Worm (Caenorhabditis elegans): ENCODE results near the gene asp-9.

The asp-9 gene

DNA sequence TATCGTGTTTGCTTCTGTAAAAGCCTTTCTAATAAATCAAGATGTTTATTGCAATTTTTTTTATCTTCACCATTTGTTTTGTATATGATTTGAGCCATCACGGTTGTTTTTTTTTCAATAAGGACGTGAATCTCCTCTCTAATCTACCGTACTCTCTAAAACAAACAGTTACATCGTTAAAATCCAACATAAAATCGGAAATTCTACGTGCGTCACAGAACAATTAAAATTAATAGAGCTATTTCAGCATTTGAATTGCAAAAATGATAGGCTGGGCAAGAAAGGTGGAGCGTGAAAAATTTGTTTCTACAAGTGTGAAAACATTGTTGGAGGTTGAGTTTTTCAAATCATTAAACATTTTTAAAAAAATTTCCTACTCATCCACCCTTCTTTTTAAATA is 27.7 kb downstream of the asp-9 start, which contains the start of gene C49A9.5:
Gene C49A9.5 (plus strand): TSS at position 271 of the 400 bp plus-strand sequence.
- TF ChIP-seq pha-4 (GFP tag; IDR thresholded peaks at IDR 0.05): no peak
- TF ChIP-seq pha-4 (tag; optimal IDR thresholded peaks at IDR 0.05): no peak
- no peak for TF ChIP-seq mxl-2 (GFP tag; conservative IDR thresholded peaks at IDR 0.05)
- no peak for TF ChIP-seq lim-7 (GFP tag; IDR thresholded peaks at IDR 0.05)
- TF ChIP-seq dve-1 (tag; optimal IDR thresholded peaks at IDR 0.05; ENCODE audit: insufficient read depth): peak; percentile 5
- no peak for TF ChIP-seq F26F4.8 (GFP tag; conservative IDR thresholded peaks at IDR 0.05)
- TF ChIP-seq ceh-20 (GFP tag; IDR thresholded peaks at IDR 0.05): no peak
- peak; percentile 93 for TF ChIP-seq php-3 (GFP tag; IDR thresholded peaks at IDR 0.05)
- TF ChIP-seq daf-16 (GFP tag; optimal IDR thresholded peaks at IDR 0.05): no peak
- peak; percentile 65 for TF ChIP-seq daf-16 (tag; optimal IDR thresholded peaks at IDR 0.05)
- TF ChIP-seq pqm-1 (tag; optimal IDR thresholded peaks at IDR 0.05): peak; percentile 1
- TF ChIP-seq hif-1 (tag; optimal IDR thresholded peaks at IDR 0.05): no peak

DNA sequence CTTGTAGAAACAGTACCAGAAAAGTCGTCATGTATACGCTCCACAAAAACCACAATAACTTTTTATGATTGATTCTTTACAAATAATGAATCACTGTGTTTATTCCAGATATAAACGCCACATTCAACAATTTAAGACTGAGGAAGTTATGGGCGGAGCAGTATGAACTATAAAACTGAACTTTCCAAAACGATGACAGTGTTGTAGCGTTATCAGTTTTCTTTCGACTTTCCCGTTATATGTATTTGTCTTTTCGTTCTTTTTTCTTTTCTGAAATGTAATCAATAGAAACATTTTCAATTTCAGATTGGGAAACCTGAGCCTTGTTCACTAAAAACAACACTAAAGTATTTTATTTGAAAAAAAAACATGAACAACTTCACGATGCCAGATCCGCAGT is 31.4 kb downstream of the asp-9 start, which contains the start of gene C49A9.9:
Gene C49A9.9 (plus strand): TSS at position 307 of the 400 bp plus-strand sequence.
- TF ChIP-seq ztf-7 (tag; optimal IDR thresholded peaks at IDR 0.05) (no peak), mxl-3 (GFP tag; optimal IDR thresholded peaks at IDR 0.05) (no peak), hlh-11 (tag; optimal IDR thresholded peaks at IDR 0.05) (peak; percentile 0), aha-1 (tag) (no peak), lin-29 (GFP tag; IDR thresholded peaks at IDR 0.05) (no peak), Y75B8A.6 (GFP tag; IDR thresholded peaks at IDR 0.05) (no peak), snpc-1.2 (GFP tag; IDR thresholded peaks at IDR 0.05) (no peak), R02D3.7 (tag; optimal IDR thresholded peaks at IDR 0.05) (no peak), nhr-28 (tag; optimal IDR thresholded peaks at IDR 0.05) (peak; percentile 58), T26A8.4 (GFP tag; IDR thresholded peaks at IDR 0.05) (no peak), unc-39 (tag; optimal IDR thresholded peaks at IDR 0.05) (no peak), arid-1 (GFP tag; conservative IDR thresholded peaks at IDR 0.05) (no peak), daf-12 (tag; optimal IDR thresholded peaks at IDR 0.05) (no peak), F37D6.2 (tag; optimal IDR thresholded peaks at IDR 0.05) (no peak), daf-16 (GFP tag; optimal IDR thresholded peaks at IDR 0.05) (no peak), daf-16 (tag; optimal IDR thresholded peaks at IDR 0.05) (peak; percentile 25), nhr-10 (tag; optimal IDR thresholded peaks at IDR 0.05) (no peak), zip-11 (GFP tag; IDR thresholded peaks at IDR 0.05) (no peak), pqm-1 (tag; optimal IDR thresholded peaks at IDR 0.05) (peak; percentile 73), dve-1 (tag; optimal IDR thresholded peaks at IDR 0.05; ENCODE audit: insufficient read depth) (peak; percentile 1), php-3 (GFP tag; IDR thresholded peaks at IDR 0.05) (no peak), spr-3 (GFP tag; optimal IDR thresholded peaks at IDR 0.05) (no peak), dmd-6 (GFP tag; IDR thresholded peaks at IDR 0.05) (peak; percentile 33; the same call in 1 of the 2 replicates)

DNA sequence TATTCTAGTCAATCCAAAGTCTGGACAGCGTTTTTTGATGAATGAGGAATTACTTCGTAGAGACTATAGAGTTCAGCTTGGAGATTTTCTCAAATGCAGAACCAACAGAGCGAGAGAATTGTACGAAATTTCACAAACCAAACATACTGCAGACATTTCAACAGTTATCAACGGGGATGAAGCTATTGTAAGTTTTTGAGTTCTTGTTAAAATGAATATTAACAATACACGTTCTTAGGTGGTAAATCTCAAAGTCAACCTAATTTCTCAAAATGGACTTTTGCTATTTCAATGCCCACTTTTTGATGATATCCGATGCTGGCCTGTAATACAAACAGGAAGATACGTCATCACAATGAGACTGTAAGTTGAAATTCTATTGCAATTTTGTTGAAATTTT is 31.8 kb downstream of the asp-9 start:
- TF ChIP-seq ces-1 (GFP tag; optimal IDR thresholded peaks at IDR 0.05): no peak
- TF ChIP-seq unc-62 (GFP tag; optimal IDR thresholded peaks at IDR 0.05 in 1 of 2): peak in 1 of 2 experiments; percentile 94
- TF ChIP-seq unc-62 (tag; optimal IDR thresholded peaks at IDR 0.05): no peak
- no peak for TF ChIP-seq ceh-44 (GFP tag; IDR thresholded peaks at IDR 0.05)

DNA sequence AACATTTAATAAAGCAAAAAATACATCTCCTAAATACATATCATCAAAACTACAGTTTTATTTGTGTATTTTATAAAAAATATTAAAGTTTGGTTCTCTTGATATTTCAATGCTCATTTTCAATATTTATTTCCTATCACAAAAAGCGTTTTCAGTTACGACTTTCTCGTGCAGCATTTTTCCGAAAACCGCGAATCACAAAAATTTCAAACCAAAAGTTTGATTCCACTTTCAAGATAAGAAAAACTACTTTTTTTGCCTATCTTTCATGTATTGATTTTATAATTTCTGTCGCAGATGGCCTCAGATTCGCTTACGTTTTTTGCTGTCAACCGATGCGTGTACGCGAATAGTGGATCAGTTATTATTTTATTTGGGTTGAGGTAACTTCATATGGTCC is 33.7 kb downstream of the asp-9 start, which contains the start of gene C49A9.4:
Gene C49A9.4 (plus strand): TSS at position 265 of the 400 bp plus-strand sequence.
- TF ChIP-seq madf-5 (GFP tag; IDR thresholded peaks at IDR 0.05): no peak
- no peak for TF ChIP-seq ceh-44 (GFP tag; IDR thresholded peaks at IDR 0.05)
- TF ChIP-seq F44E2.7 (GFP tag; IDR thresholded peaks at IDR 0.05): no peak
- TF ChIP-seq hlh-30 (tag; optimal IDR thresholded peaks at IDR 0.05; ENCODE audit: insufficient read depth): no peak
- TF ChIP-seq ceh-28 (tag; optimal IDR thresholded peaks at IDR 0.05): no peak
- TF ChIP-seq dve-1 (tag; optimal IDR thresholded peaks at IDR 0.05; ENCODE audit: insufficient read depth): peak; percentile 41
- no peak for TF ChIP-seq snpc-4 (tag; optimal IDR thresholded peaks at IDR 0.05)
- TF ChIP-seq arid-1 (GFP tag; conservative IDR thresholded peaks at IDR 0.05): no peak
- peak; percentile 6 for TF ChIP-seq hlh-11 (tag; optimal IDR thresholded peaks at IDR 0.05)
- TF ChIP-seq rbr-2 (tag; optimal IDR thresholded peaks at IDR 0.05): no peak
- TF ChIP-seq pqm-1 (tag; optimal IDR thresholded peaks at IDR 0.05): peak; percentile 46
- no peak for TF ChIP-seq saeg-2 (GFP tag; IDR thresholded peaks at IDR 0.05)
- no peak for TF ChIP-seq lim-7 (GFP tag; IDR thresholded peaks at IDR 0.05)
- no peak for TF ChIP-seq F10B5.3 (tag; optimal IDR thresholded peaks at IDR 0.05)
- TF ChIP-seq jun-1 (tag; optimal IDR thresholded peaks at IDR 0.05): no peak
- no peak for TF ChIP-seq ceh-82 (tag; optimal IDR thresholded peaks at IDR 0.05)
- TF ChIP-seq ceh-20 (GFP tag; IDR thresholded peaks at IDR 0.05): no peak
- TF ChIP-seq mep-1 (tag; optimal IDR thresholded peaks at IDR 0.05): peak; percentile 6
- no peak for TF ChIP-seq F26F4.8 (GFP tag; conservative IDR thresholded peaks at IDR 0.05)
- no peak for TF ChIP-seq nhr-237 (tag; optimal IDR thresholded peaks at IDR 0.05)
- no peak for TF ChIP-seq cey-2 (tag; optimal IDR thresholded peaks at IDR 0.05; ENCODE audit: borderline replicate concordance, insufficient read depth)
